Fruit fly (Drosophila melanogaster) whole organism, embryonic: Measurements from ENCODE around the gene ana1.

Source experiments
- B-H2 ChIP-seq: fragments of 200-800 bp; sonication (Bioruptor generic); optimal IDR thresholded peaks from 2 replicates; lab custom pipeline; 2018; ENCODE audit warnings: missing biosample characterization, mild to moderate bottlenecking, missing genetic modification characterization
- CG10147 ChIP-seq: fragments of 200-800 bp; sonication (Bioruptor generic); optimal IDR thresholded peaks from 2 replicates; lab custom pipeline; 2019; ENCODE audit warnings: missing biosample characterization, mild to moderate bottlenecking, missing genetic modification characterization, moderate library complexity
- CG11696 ChIP-seq: fragments of 200-800 bp; sonication (Bioruptor generic); IDR thresholded peaks from 2 replicates; pipeline ENCODE4 v1.3.6; 2022; ENCODE audit warnings: missing biosample characterization, missing genetic modification characterization
- CG1233 ChIP-seq: fragments of 200-800 bp; sonication (Bioruptor generic); optimal IDR thresholded peaks from 4 replicates; lab custom pipeline; 2018; ENCODE audit warnings: missing biosample characterization, mild to moderate bottlenecking, missing genetic modification characterization
- CG12769 ChIP-seq: fragments of 200-800 bp; sonication (Bioruptor generic); optimal IDR thresholded peaks from 2 replicates; lab custom pipeline; 2019; ENCODE audit warnings: missing biosample characterization, mild to moderate bottlenecking, missing genetic modification characterization, moderate library complexity
- CG13424 ChIP-seq: fragments of 200-800 bp; sonication (Bioruptor generic); optimal IDR thresholded peaks from 2 replicates; lab custom pipeline; 2019; ENCODE audit warnings: missing biosample characterization, mild to moderate bottlenecking, missing genetic modification characterization, moderate library complexity
- CG14710 ChIP-seq: fragments of 200-800 bp; sonication (Bioruptor generic); optimal IDR thresholded peaks from 3 replicates; lab custom pipeline; 2019; ENCODE audit warnings: missing biosample characterization, mild to moderate bottlenecking, missing genetic modification characterization, moderate library complexity
- CG15601 ChIP-seq: fragments of 200-800 bp; sonication (Bioruptor generic); optimal IDR thresholded peaks from 3 replicates; lab custom pipeline; 2019; ENCODE audit warnings: missing biosample characterization, mild to moderate bottlenecking, missing genetic modification characterization, moderate library complexity
- CG16779 ChIP-seq: fragments of 200-800 bp; sonication (Bioruptor generic); IDR thresholded peaks from 2 replicates; pipeline ENCODE4 v1.3.6; 2022; ENCODE audit warnings: missing biosample characterization, missing genetic modification characterization
- CG18619 ChIP-seq: fragments of 200-800 bp; sonication (Bioruptor generic); optimal IDR thresholded peaks from 3 replicates; lab custom pipeline; 2017; ENCODE audit warnings: missing biosample characterization, mild to moderate bottlenecking, missing genetic modification characterization
- CG34224 ChIP-seq: fragments of 200-800 bp; sonication (Bioruptor generic); IDR thresholded peaks from 3 replicates; pipeline ENCODE4 v1.3.6; 2022; ENCODE audit warnings: missing biosample characterization, missing genetic modification characterization; ENCODE audit not compliant: partially characterized antibody
- CG42726 ChIP-seq: fragments of 200-800 bp; sonication (Bioruptor generic); IDR thresholded peaks from 2 replicates; pipeline ENCODE4 v1.3.6; 2022; ENCODE audit warnings: missing biosample characterization, missing genetic modification characterization; ENCODE audit not compliant: partially characterized antibody
- CG4360 ChIP-seq: fragments of 200-800 bp; sonication (Bioruptor generic); IDR thresholded peaks from 2 replicates; pipeline ENCODE4 v1.3.6; 2022; ENCODE audit warnings: missing biosample characterization, missing genetic modification characterization
- CG4707 ChIP-seq: fragments of 200-800 bp; sonication (Bioruptor generic); optimal IDR thresholded peaks from 2 replicates; lab custom pipeline; 2018; ENCODE audit warnings: missing biosample characterization, mild to moderate bottlenecking, missing genetic modification characterization, moderate library complexity
- CG4730 ChIP-seq: fragments of 200-800 bp; sonication (Bioruptor generic); IDR thresholded peaks from 2 replicates; pipeline ENCODE4 v1.3.6; 2022; ENCODE audit warnings: missing biosample characterization, missing genetic modification characterization
- CG5180 ChIP-seq: fragments of 200-800 bp; sonication (Bioruptor generic); optimal IDR thresholded peaks from 3 replicates; lab custom pipeline; 2017; ENCODE audit warnings: missing biosample characterization, missing genetic modification characterization, mild to moderate bottlenecking, moderate library complexity, missing genetic modification reagents
- CG6254 ChIP-seq: fragments of 200-800 bp; sonication (Bioruptor generic); optimal IDR thresholded peaks from 3 replicates; lab custom pipeline; 2017; ENCODE audit warnings: mild to moderate bottlenecking, missing biosample characterization, missing genetic modification reagents, missing genetic modification characterization
- CG6272 ChIP-seq: fragments of 200-800 bp; sonication (Bioruptor generic); IDR thresholded peaks from 2 replicates; pipeline ENCODE4 v1.3.6; 2022; ENCODE audit warnings: missing biosample characterization, missing genetic modification characterization
- CG6765 ChIP-seq: fragments of 200-800 bp; sonication (Bioruptor generic); optimal IDR thresholded peaks from 3 replicates; lab custom pipeline; 2017; ENCODE audit warnings: missing biosample characterization, mild to moderate bottlenecking, missing genetic modification characterization
- CG8924 ChIP-seq: fragments of 200-800 bp; optimal IDR thresholded peaks from 3 replicates; lab custom pipeline; 2019; ENCODE audit warnings: missing biosample characterization, mild to moderate bottlenecking, missing genetic modification characterization, moderate library complexity
- CG9609 ChIP-seq: fragments of 200-800 bp; sonication (Bioruptor generic); optimal IDR thresholded peaks from 3 replicates; lab custom pipeline; 2016; ENCODE audit warnings: missing biosample characterization, missing genetic modification characterization
- CG9727 ChIP-seq: fragments of 200-800 bp; sonication (Bioruptor generic); optimal IDR thresholded peaks from 3 replicates; lab custom pipeline; 2017; ENCODE audit warnings: missing biosample characterization, mild to moderate bottlenecking, missing genetic modification characterization
- CTCF ChIP-seq: fragments of 200-800 bp; sonication (Bioruptor generic); optimal IDR thresholded peaks from 2 replicates; lab custom pipeline; 2017; ENCODE audit warnings: missing biosample characterization, mild to moderate bottlenecking, missing genetic modification characterization, moderate library complexity
- Dek ChIP-seq: fragments of 200-800 bp; sonication (Bioruptor generic); optimal IDR thresholded peaks from 3 replicates; lab custom pipeline; 2019; ENCODE audit warnings: missing biosample characterization, mild to moderate bottlenecking, missing genetic modification characterization, moderate library complexity
- Eip74EF ChIP-seq, 2 experiments: fragments of 200-800 bp in 1 of 2; fragments of >200 bp in 1 of 2; sonication (Bioruptor generic) in 1 of 2; optimal IDR thresholded peaks; 2 replicates each; lab custom pipeline; 2017 to 2019; ENCODE audit warnings: missing biosample characterization in 2 of 2, missing genetic modification characterization in 2 of 2, mild to moderate bottlenecking in 1 of 2, moderate library complexity in 1 of 2
- Ets65A ChIP-seq: fragments of 200-800 bp; sonication (Bioruptor generic); peaks from one replicate; lab custom pipeline; 2016; ENCODE audit warnings: missing biosample characterization, missing genetic modification characterization
- GATAe ChIP-seq: fragments of 200-800 bp; sonication (Bioruptor generic); conservative IDR thresholded peaks from 2 replicates; pipeline ENCODE4 v1.3.6; 2022; ENCODE audit warnings: missing biosample characterization, missing genetic modification characterization
- H15 ChIP-seq: fragments of 200-800 bp; sonication (Bioruptor generic); IDR thresholded peaks from 3 replicates; pipeline ENCODE4 v1.3.6; 2022; ENCODE audit warnings: missing biosample characterization, missing genetic modification characterization
- Hr51 ChIP-seq, 2 experiments: fragments of 200-800 bp; sonication (Bioruptor generic); optimal IDR thresholded peaks; 2 replicates in 1 of 2; 3 replicates in 1 of 2; lab custom pipeline; 2016 to 2018; ENCODE audit warnings: missing biosample characterization in 2 of 2, missing genetic modification characterization in 2 of 2, mild to moderate bottlenecking in 1 of 2, moderate library complexity in 1 of 2
- Oaz ChIP-seq: fragments of 200-800 bp; sonication (Bioruptor generic); IDR thresholded peaks from 2 replicates; pipeline ENCODE4 v1.3.6; 2022; ENCODE audit warnings: missing biosample characterization, missing genetic modification characterization
- Poxn ChIP-seq: fragments of 200-800 bp; sonication (Bioruptor generic); IDR thresholded peaks from 2 replicates; pipeline ENCODE4 v1.3.6; 2022; ENCODE audit warnings: missing biosample characterization, missing genetic modification characterization
- Sox100B ChIP-seq: fragments of 200-800 bp; sonication (Bioruptor generic); optimal IDR thresholded peaks from 3 replicates; lab custom pipeline; 2018; ENCODE audit warnings: missing biosample characterization, mild to moderate bottlenecking, missing genetic modification characterization
- Vsx1 ChIP-seq: fragments of 200-800 bp; sonication (Bioruptor generic); optimal IDR thresholded peaks from 2 replicates; lab custom pipeline; 2017; ENCODE audit warnings: missing biosample characterization, mild to moderate bottlenecking, missing genetic modification characterization, missing genetic modification reagents
- YL-1 ChIP-seq: fragments of 200-800 bp; sonication (Bioruptor generic); optimal IDR thresholded peaks from 3 replicates; lab custom pipeline; 2017; ENCODE audit warnings: missing biosample characterization, mild to moderate bottlenecking, missing genetic modification characterization
- al ChIP-seq: fragments of 200-800 bp; sonication (Bioruptor generic); IDR thresholded peaks from 2 replicates; pipeline ENCODE4 v1.3.6; 2022; ENCODE audit warnings: missing biosample characterization, missing genetic modification characterization
- amos ChIP-seq: fragments of 200-800 bp; sonication (Bioruptor generic); IDR thresholded peaks from 2 replicates; pipeline ENCODE4 v1.3.6; 2022; ENCODE audit warnings: missing biosample characterization, missing genetic modification characterization; ENCODE audit not compliant: partially characterized antibody
- bigmax ChIP-seq: fragments of 200-800 bp; sonication (Bioruptor generic); optimal IDR thresholded peaks from 2 replicates; lab custom pipeline; 2018; ENCODE audit warnings: missing biosample characterization, mild to moderate bottlenecking, missing genetic modification characterization
- cato ChIP-seq: fragments of 200-800 bp; sonication (Bioruptor generic); optimal IDR thresholded peaks from 2 replicates; lab custom pipeline; 2016; ENCODE audit warnings: missing biosample characterization, missing genetic modification characterization, borderline replicate concordance
- crol ChIP-seq: fragments of 200-800 bp; sonication (Bioruptor generic); IDR thresholded peaks from 2 replicates; pipeline ENCODE4 v1.3.6; 2022; ENCODE audit warnings: missing biosample characterization, missing genetic modification characterization
- dm ChIP-seq: fragments of 200-800 bp; sonication (Bioruptor generic); optimal IDR thresholded peaks from 3 replicates; lab custom pipeline; 2016; ENCODE audit warnings: missing biosample characterization, missing genetic modification characterization
- fd3F ChIP-seq: fragments of 200-800 bp; sonication (Bioruptor generic); optimal IDR thresholded peaks from 2 replicates; lab custom pipeline; 2018; ENCODE audit warnings: missing biosample characterization, mild to moderate bottlenecking, missing genetic modification characterization, moderate library complexity
- hkb ChIP-seq, 2 experiments: fragments of 200-800 bp in 1 of 2; fragments of >200 bp in 1 of 2; sonication (Bioruptor generic) in 1 of 2; IDR thresholded peaks in 1 of 2; optimal IDR thresholded peaks in 1 of 2; 2 replicates each; pipeline versions ENCODE4 v1.3.6 to Lab custom; 2017 to 2022; ENCODE audit warnings: missing biosample characterization in 1 of 2, missing genetic modification characterization in 1 of 2
- onecut ChIP-seq: fragments of 200-800 bp; sonication (Bioruptor generic); IDR thresholded peaks from 2 replicates; pipeline ENCODE4 v1.3.6; 2022; ENCODE audit warnings: missing biosample characterization, missing genetic modification characterization
- pan ChIP-seq, 4 experiments: fragments of >200 bp in 3 of 4; fragments of 200-800 bp in 1 of 4; sonication (Bioruptor generic) in 1 of 4; optimal IDR thresholded peaks in 3 of 4; IDR thresholded peaks in 1 of 4; 2 replicates each; pipeline versions ENCODE4 v1.3.6 to Lab custom; 2017 to 2022; ENCODE audit warnings: missing biosample characterization in 2 of 4, missing genetic modification characterization in 2 of 4, mixed read lengths in 1 of 4
- pita ChIP-seq: fragments of 200-800 bp; sonication (Bioruptor generic); optimal IDR thresholded peaks from 2 replicates; lab custom pipeline; 2017; ENCODE audit warnings: missing biosample characterization, mild to moderate bottlenecking, missing genetic modification characterization
- row ChIP-seq: fragments of 200-800 bp; sonication (Bioruptor generic); IDR thresholded peaks from 3 replicates; pipeline ENCODE4 v1.3.6; 2022; ENCODE audit warnings: missing biosample characterization, missing genetic modification characterization
- sna ChIP-seq: fragments of 200-800 bp; sonication (Bioruptor generic); IDR thresholded peaks from 2 replicates; pipeline ENCODE4 v1.3.6; 2022; ENCODE audit warnings: missing biosample characterization, missing genetic modification characterization; ENCODE audit not compliant: partially characterized antibody
- sug ChIP-seq: fragments of 200-800 bp; optimal IDR thresholded peaks from 2 replicates; lab custom pipeline; 2019; ENCODE audit warnings: missing biosample characterization, mild to moderate bottlenecking, missing genetic modification characterization, moderate library complexity
- wdn ChIP-seq: fragments of 200-800 bp; sonication (Bioruptor generic); IDR thresholded peaks from 2 replicates; pipeline ENCODE4 v1.3.6; 2022; ENCODE audit warnings: missing biosample characterization, missing genetic modification characterization

ana1 gene

DNA sequence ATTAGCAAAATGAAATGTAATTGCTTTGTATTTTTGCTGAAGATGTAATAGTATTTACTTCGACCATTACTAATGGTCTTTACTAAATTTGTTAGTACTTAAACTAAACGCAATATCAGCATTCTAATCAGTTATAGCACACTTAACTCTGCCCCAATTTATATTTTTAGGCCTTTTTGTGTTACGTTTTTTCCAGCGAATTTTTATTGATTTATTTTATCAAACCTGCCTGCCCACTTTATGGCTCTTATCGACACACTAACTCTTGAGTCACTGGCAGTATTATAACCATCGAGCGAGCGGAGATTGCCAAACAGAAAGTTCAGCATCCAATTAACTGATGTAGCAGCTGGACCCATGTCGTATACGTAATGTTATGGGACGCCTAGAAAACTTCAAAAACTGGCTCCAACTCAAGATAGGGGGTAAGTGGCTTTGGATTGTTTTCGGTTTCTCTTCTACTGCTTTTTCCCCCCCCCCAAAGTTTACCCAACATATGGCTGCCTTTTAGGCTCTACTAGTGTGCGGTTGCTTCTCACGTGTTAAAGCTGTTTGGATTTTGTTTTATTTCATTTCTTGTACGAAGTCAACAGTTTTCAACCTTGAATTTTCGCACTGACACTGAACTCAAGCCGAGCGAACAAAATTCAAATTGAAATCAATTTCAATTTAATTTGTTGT is 39.4 kb downstream of the ana1 start (continued):
- no peak for TF ChIP-seq GATAe (GFP tag; lab: Robert Waterston, UW)
- no peak for TF ChIP-seq Oaz
- no peak for TF ChIP-seq CG4360 (GFP tag; lab: Robert Waterston, UW)
- no peak for TF ChIP-seq bigmax
- TF ChIP-seq Ets65A (GFP tag; lab: Kevin White, UChicago), result no peak
- TF ChIP-seq Eip74EF (GFP tag; optimal IDR thresholded peaks at IDR 0.05; lab: Kevin White, UChicago), result no peak
- TF ChIP-seq sug (tag; lab: Kevin White, UChicago), result peak; percentile 46
- peak; percentile 19 for TF ChIP-seq B-H2 (GFP tag; lab: Kevin White, UChicago)
- no peak for TF ChIP-seq al (GFP tag; lab: Robert Waterston, UW)
- TF ChIP-seq CG15601, result no peak
- TF ChIP-seq CG4730 (GFP tag; lab: Robert Waterston, UW), result no peak
- TF ChIP-seq H15, result no peak
- peak; percentile 7 for TF ChIP-seq CG6254 (GFP tag; lab: Kevin White, UChicago)
- TF ChIP-seq sna (GFP tag; lab: Robert Waterston, UW), result no peak
- TF ChIP-seq CG42726 (GFP tag; lab: Robert Waterston, UW), result no peak
- TF ChIP-seq dm (GFP tag; lab: Kevin White, UChicago), result no peak
- TF ChIP-seq Dek (tag; lab: Kevin White, UChicago), result no peak
- TF ChIP-seq CG11696 (GFP tag; lab: Robert Waterston, UW), result no peak
- TF ChIP-seq Hr51 (GFP tag; optimal IDR thresholded peaks at IDR 0.05; lab: Kevin White, UChicago), result no peak
- no peak for TF ChIP-seq Poxn (GFP tag; lab: Robert Waterston, UW)
- TF ChIP-seq CG9727 (GFP tag; lab: Kevin White, UChicago), result no peak
- no peak for TF ChIP-seq CG4707 (GFP tag; lab: Kevin White, UChicago)
- no peak for TF ChIP-seq wdn (GFP tag; lab: Robert Waterston, UW)
- TF ChIP-seq CG5180 (GFP tag; lab: Kevin White, UChicago), result no peak
- no peak for TF ChIP-seq CG6272 (GFP tag; lab: Robert Waterston, UW)
- no peak for TF ChIP-seq pan (optimal IDR thresholded peaks at IDR 0.05; lab: Kevin White, UChicago)
- TF ChIP-seq pan (GFP tag; optimal IDR thresholded peaks at IDR 0.05 in 1 of 2, IDR thresholded peaks at IDR 0.05 in 1 of 2), result no peak
- no peak for TF ChIP-seq CG14710
- no peak for TF ChIP-seq CG16779 (GFP tag; lab: Robert Waterston, UW)
- peak; percentile 1 for TF ChIP-seq Vsx1
- TF ChIP-seq CTCF (GFP tag; lab: Kevin White, UChicago), result no peak
- peak; percentile 7 for TF ChIP-seq CG10147 (GFP tag; lab: Kevin White, UChicago)
- peak; percentile 82 for TF ChIP-seq CG12769 (tag; lab: Kevin White, UChicago)
- TF ChIP-seq CG9609 (GFP tag; lab: Kevin White, UChicago), result no peak
- no peak for TF ChIP-seq YL-1 (GFP tag; lab: Kevin White, UChicago)
- no peak for TF ChIP-seq fd3F (GFP tag; lab: Kevin White, UChicago)
- no peak for TF ChIP-seq CG34224
- no peak for TF ChIP-seq CG6765
- no peak for TF ChIP-seq CG13424 (tag; lab: Kevin White, UChicago)
- TF ChIP-seq hkb (optimal IDR thresholded peaks at IDR 0.05; lab: Kevin White, UChicago), result no peak
- TF ChIP-seq hkb (GFP tag; IDR thresholded peaks at IDR 0.05; lab: Robert Waterston, UW), result no peak
- no peak for TF ChIP-seq pita
- TF ChIP-seq amos (GFP tag; lab: Robert Waterston, UW), result no peak
- TF ChIP-seq cato (GFP tag; lab: Kevin White, UChicago), result no peak
- TF ChIP-seq CG1233 (GFP tag; lab: Kevin White, UChicago), result no peak
- no peak for TF ChIP-seq row (GFP tag; lab: Robert Waterston, UW)
- peak; percentile 51 for TF ChIP-seq onecut (GFP tag; lab: Robert Waterston, UW)
- no peak for TF ChIP-seq CG18619 (GFP tag; lab: Kevin White, UChicago)
- no peak for TF ChIP-seq CG8924 (tag; lab: Kevin White, UChicago)
- TF ChIP-seq Sox100B (GFP tag; lab: Kevin White, UChicago), result no peak
- TF ChIP-seq crol (GFP tag; lab: Robert Waterston, UW), result peak; percentile 70
